Fruit fly (Drosophila melanogaster) Kc167 (cell line): Measurements from ENCODE around the gene CAH6.

ENCODE experiments used
- Myc ChIP-seq: fragments of >200 bp; optimal IDR thresholded peaks from 2 replicates; lab custom pipeline; 2017; ENCODE audit warnings: missing external identifiers
- Sin3A ChIP-seq: fragments of >200 bp; optimal IDR thresholded peaks from 2 replicates; lab custom pipeline; 2018; ENCODE audit warnings: missing external identifiers
- h ChIP-seq: fragments of >200 bp; optimal IDR thresholded peaks from 3 replicates; lab custom pipeline; 2018; ENCODE audit warnings: missing external identifiers
- insv ChIP-seq: fragments of >200 bp; optimal IDR thresholded peaks from 3 replicates; lab custom pipeline; 2018; ENCODE audit warnings: missing external identifiers
- psq ChIP-seq: fragments of >200 bp; optimal IDR thresholded peaks from 2 replicates; lab custom pipeline; 2017; ENCODE audit warnings: missing external identifiers
- ttk ChIP-seq: sonication (Bioruptor generic); optimal IDR thresholded peaks from 2 replicates; lab custom pipeline; 2017; ENCODE audit warnings: missing external identifiers

The CAH6 gene

dm6 chr3R:31222890-31223569 lies 34.4 kb upstream of the CAH6 start:
- no peak for TF ChIP-seq h (lab: Kevin White, UChicago)
- no peak for TF ChIP-seq insv
- TF ChIP-seq Myc (lab: Kevin White, UChicago) = no peak
- no peak for TF ChIP-seq ttk
- no peak for TF ChIP-seq Sin3A
- no peak for TF ChIP-seq psq

- no peak for TF ChIP-seq ttk
- TF ChIP-seq Sin3A = no peak
- no peak for TF ChIP-seq psq
- TF ChIP-seq h (lab: Kevin White, UChicago) = no peak
- no peak for TF ChIP-seq insv
- no peak for TF ChIP-seq Myc (lab: Kevin White, UChicago)
Observed at dm6 chr3R:31223971-31224860, 33.2 kb upstream of the CAH6 start.

dm6 chr3R:31225043-31225681 lies 32.2 kb upstream of the CAH6 start:
- TF ChIP-seq Myc (lab: Kevin White, UChicago) (no peak), insv (no peak), psq (no peak), Sin3A (no peak), h (lab: Kevin White, UChicago) (no peak), ttk (no peak)

dm6 chr3R:31231134-31231533 lies 26.3 kb upstream of the CAH6 start:
- TF ChIP-seq Myc (lab: Kevin White, UChicago) (no peak), Sin3A (no peak)

- TF ChIP-seq ttk (no peak), Myc (lab: Kevin White, UChicago) (no peak), insv (no peak), Sin3A (no peak), psq (no peak), h (lab: Kevin White, UChicago) (no peak)
Observed at dm6 chr3R:31232236-31232635, 25.2 kb upstream of the CAH6 start, which contains the start of gene CG15563. Gene CG15563, minus strand, starts transcription at chr3R:31232336.

dm6 chr3R:31235262-31235661 lies 22.1 kb upstream of the CAH6 start, which contains the start of gene CG15564:
Gene CG15564, minus strand, starts transcription at chr3R:31235362.
- TF ChIP-seq ttk (no peak), Myc (lab: Kevin White, UChicago) (no peak), h (lab: Kevin White, UChicago) (no peak), Sin3A (no peak), psq (no peak), insv (no peak)

dm6 chr3R:31240023-31240422 lies 17.4 kb upstream of the CAH6 start:
- TF ChIP-seq h (lab: Kevin White, UChicago) (no peak), Myc (lab: Kevin White, UChicago) (no peak), ttk (no peak), Sin3A (no peak), psq (no peak), insv (no peak)

- no peak for TF ChIP-seq Myc (lab: Kevin White, UChicago)
- no peak for TF ChIP-seq h (lab: Kevin White, UChicago)
- no peak for TF ChIP-seq insv
- no peak for TF ChIP-seq psq
- TF ChIP-seq Sin3A = no peak
- no peak for TF ChIP-seq ttk
Observed at dm6 chr3R:31241109-31241508, 16.3 kb upstream of the CAH6 start.

dm6 chr3R:31243079-31243668 lies 14.2 kb upstream of the CAH6 start:
- TF ChIP-seq Sin3A = no peak
- TF ChIP-seq Myc (lab: Kevin White, UChicago) = no peak
- TF ChIP-seq insv = no peak
- TF ChIP-seq ttk = no peak
- no peak for TF ChIP-seq h (lab: Kevin White, UChicago)
- no peak for TF ChIP-seq psq

- no peak for TF ChIP-seq psq
- TF ChIP-seq ttk = no peak
- no peak for TF ChIP-seq h (lab: Kevin White, UChicago)
- TF ChIP-seq Myc (lab: Kevin White, UChicago) = no peak
- TF ChIP-seq insv = no peak
- no peak for TF ChIP-seq Sin3A
Observed at dm6 chr3R:31245785-31246184, 11.6 kb upstream of the CAH6 start.

- TF ChIP-seq psq = no peak
- no peak for TF ChIP-seq ttk
- no peak for TF ChIP-seq Sin3A
Observed at dm6 chr3R:31247281-31247995, 10.0 kb upstream of the CAH6 start.

dm6 chr3R:31248245-31248644 lies 9.2 kb upstream of the CAH6 start:
- no peak for TF ChIP-seq ttk
- no peak for TF ChIP-seq Myc (lab: Kevin White, UChicago)
- no peak for TF ChIP-seq Sin3A
- no peak for TF ChIP-seq h (lab: Kevin White, UChicago)
- TF ChIP-seq insv = no peak
- no peak for TF ChIP-seq psq
